Fruit fly (Drosophila melanogaster) whole organism, embryonic: Measurements from ENCODE around the gene CG13059.

Source experiments
- CG10654 ChIP-seq: fragments of 200-800 bp; sonication (Bioruptor generic); optimal IDR thresholded peaks from 2 replicates; lab custom pipeline; 2016; ENCODE audit warnings: missing biosample characterization, missing genetic modification characterization
- CG11093 ChIP-seq: fragments of 200-800 bp; sonication (Bioruptor generic); IDR thresholded peaks from 3 replicates; pipeline ENCODE4 v1.3.6; 2022; ENCODE audit warnings: missing biosample characterization, missing genetic modification characterization
- CG11398 ChIP-seq: fragments of 200-800 bp; sonication (Bioruptor generic); optimal IDR thresholded peaks from 2 replicates; lab custom pipeline; 2016; ENCODE audit warnings: missing biosample characterization, missing genetic modification characterization
- CG12155 ChIP-seq: fragments of 200-800 bp; sonication (Bioruptor generic); optimal IDR thresholded peaks from 3 replicates; lab custom pipeline; 2016; ENCODE audit warnings: missing biosample characterization, missing genetic modification characterization
- CG1233 ChIP-seq: fragments of 200-800 bp; sonication (Bioruptor generic); optimal IDR thresholded peaks from 4 replicates; lab custom pipeline; 2018; ENCODE audit warnings: missing biosample characterization, mild to moderate bottlenecking, missing genetic modification characterization
- CG12769 ChIP-seq: fragments of 200-800 bp; sonication (Bioruptor generic); optimal IDR thresholded peaks from 2 replicates; lab custom pipeline; 2019; ENCODE audit warnings: missing biosample characterization, mild to moderate bottlenecking, missing genetic modification characterization, moderate library complexity
- CG14965 ChIP-seq: fragments of 200-800 bp; sonication (Bioruptor generic); optimal IDR thresholded peaks from 2 replicates; lab custom pipeline; 2016; ENCODE audit warnings: missing biosample characterization, missing genetic modification characterization, borderline replicate concordance
- CG15479 ChIP-seq: fragments of 200-800 bp; sonication (Bioruptor generic); optimal IDR thresholded peaks from 3 replicates; lab custom pipeline; 2019; ENCODE audit warnings: missing biosample characterization, mild to moderate bottlenecking, missing genetic modification characterization, moderate library complexity
- CG1647 ChIP-seq: fragments of 200-800 bp; sonication (Bioruptor generic); optimal IDR thresholded peaks from 3 replicates; lab custom pipeline; 2016; ENCODE audit warnings: missing biosample characterization, missing genetic modification characterization
- CG18011 ChIP-seq: fragments of 200-800 bp; sonication (Bioruptor generic); optimal IDR thresholded peaks from 2 replicates; lab custom pipeline; 2017; ENCODE audit warnings: missing biosample characterization, missing genetic modification characterization, mild to moderate bottlenecking, moderate library complexity, missing genotype
- CG3281 ChIP-seq: fragments of 200-800 bp; sonication (Bioruptor generic); optimal IDR thresholded peaks from 3 replicates; lab custom pipeline; 2017; ENCODE audit warnings: missing biosample characterization, mild to moderate bottlenecking, missing genetic modification characterization
- CG43689 ChIP-seq: fragments of 200-800 bp; sonication (Bioruptor generic); IDR thresholded peaks from 2 replicates; pipeline ENCODE4 v1.3.6; 2022; ENCODE audit warnings: missing biosample characterization, missing genetic modification characterization
- CG4424 ChIP-seq: fragments of 200-800 bp; sonication (Bioruptor generic); optimal IDR thresholded peaks from 3 replicates; lab custom pipeline; 2016; ENCODE audit warnings: missing biosample characterization, missing genetic modification characterization
- CG6654 ChIP-seq: fragments of 200-800 bp; sonication (Bioruptor generic); optimal IDR thresholded peaks from 2 replicates; lab custom pipeline; 2017; ENCODE audit warnings: missing biosample characterization, mild to moderate bottlenecking, missing genetic modification characterization
- CG8281 ChIP-seq: fragments of 200-800 bp; sonication (Bioruptor generic); optimal IDR thresholded peaks from 2 replicates; lab custom pipeline; 2018; ENCODE audit warnings: missing biosample characterization, mild to moderate bottlenecking, missing genetic modification characterization, moderate library complexity
- CG8290 ChIP-seq, 3 experiments: fragments of 200-800 bp; sonication (Bioruptor generic); optimal IDR thresholded peaks; 2 replicates each; lab custom pipeline; 2016 to 2019; ENCODE audit warnings: missing biosample characterization in 3 of 3, missing genetic modification characterization in 3 of 3, mild to moderate bottlenecking in 2 of 3, moderate library complexity in 1 of 3
- CG8388 ChIP-seq: fragments of 200-800 bp; sonication (Bioruptor generic); optimal IDR thresholded peaks from 2 replicates; lab custom pipeline; 2019; ENCODE audit warnings: missing biosample characterization, mild to moderate bottlenecking, missing genetic modification characterization, moderate library complexity
- CHES-1-like ChIP-seq: fragments of 200-800 bp; sonication (Bioruptor generic); optimal IDR thresholded peaks from 2 replicates; lab custom pipeline; 2016; ENCODE audit warnings: missing biosample characterization, missing genetic modification characterization
- Fer3 ChIP-seq: fragments of 200-800 bp; sonication (Bioruptor generic); optimal IDR thresholded peaks from 2 replicates; lab custom pipeline; 2018; ENCODE audit warnings: missing biosample characterization, mild to moderate bottlenecking, missing genetic modification characterization, moderate library complexity
- H2.0 ChIP-seq: fragments of 200-800 bp; sonication (Bioruptor generic); IDR thresholded peaks from 2 replicates; pipeline ENCODE4 v1.3.6; 2022; ENCODE audit warnings: missing biosample characterization, missing genetic modification characterization
- HLHmδ ChIP-seq: fragments of 200-800 bp; sonication (Bioruptor generic); optimal IDR thresholded peaks from 2 replicates; lab custom pipeline; 2018; ENCODE audit warnings: missing biosample characterization, mild to moderate bottlenecking, missing genetic modification characterization, moderate library complexity
- Lpt ChIP-seq: fragments of >200 bp; optimal IDR thresholded peaks from 2 replicates; lab custom pipeline; 2018; ENCODE audit warnings: missing biosample characterization, missing genetic modification characterization
- MESR4 ChIP-seq: fragments of 200-800 bp; sonication (Bioruptor generic); optimal IDR thresholded peaks from 2 replicates; lab custom pipeline; 2018; ENCODE audit warnings: missing biosample characterization, mild to moderate bottlenecking, missing genetic modification characterization, moderate library complexity
- Med ChIP-seq: fragments of 200-800 bp; sonication (Bioruptor generic); peaks from one replicate; lab custom pipeline; 2016; ENCODE audit warnings: missing biosample characterization, missing genetic modification characterization, mild to moderate bottlenecking, inconsistent platforms, moderate library complexity
- Sox100B ChIP-seq: fragments of 200-800 bp; sonication (Bioruptor generic); optimal IDR thresholded peaks from 3 replicates; lab custom pipeline; 2018; ENCODE audit warnings: missing biosample characterization, mild to moderate bottlenecking, missing genetic modification characterization
- Sry-δ ChIP-seq: fragments of 200-800 bp; sonication (Bioruptor generic); optimal IDR thresholded peaks from 2 replicates; lab custom pipeline; 2016; ENCODE audit warnings: missing biosample characterization, missing genetic modification characterization
- Stat92E ChIP-seq, 3 experiments: fragments of >200 bp in 2 of 3; fragments of 200-800 bp in 1 of 3; sonication (Bioruptor generic) in 1 of 3; optimal IDR thresholded peaks; 2 replicates each; lab custom pipeline; 2017 to 2019; ENCODE audit warnings: missing biosample characterization in 3 of 3, missing genetic modification characterization in 3 of 3, mild to moderate bottlenecking in 1 of 3, moderate library complexity in 1 of 3
- al ChIP-seq: fragments of 200-800 bp; sonication (Bioruptor generic); IDR thresholded peaks from 2 replicates; pipeline ENCODE4 v1.3.6; 2022; ENCODE audit warnings: missing biosample characterization, missing genetic modification characterization
- amos ChIP-seq: fragments of 200-800 bp; sonication (Bioruptor generic); IDR thresholded peaks from 2 replicates; pipeline ENCODE4 v1.3.6; 2022; ENCODE audit warnings: missing biosample characterization, missing genetic modification characterization; ENCODE audit not compliant: partially characterized antibody
- ase ChIP-seq: fragments of 200-800 bp; sonication (Bioruptor generic); IDR thresholded peaks from 3 replicates; pipeline ENCODE4 v1.3.6; 2022; ENCODE audit warnings: missing biosample characterization, missing genetic modification characterization
- az2 ChIP-seq: fragments of 200-800 bp; sonication (Bioruptor generic); optimal IDR thresholded peaks from 3 replicates; lab custom pipeline; 2016; ENCODE audit warnings: missing biosample characterization, missing genetic modification characterization
- br ChIP-seq: fragments of >200 bp; optimal IDR thresholded peaks from 2 replicates; lab custom pipeline; 2017
- bsh ChIP-seq, 2 experiments: fragments of 200-800 bp; sonication (Bioruptor generic); optimal IDR thresholded peaks; 2 replicates each; lab custom pipeline; 2017 to 2018; ENCODE audit warnings: mild to moderate bottlenecking in 2 of 2, missing biosample characterization in 2 of 2, missing genetic modification characterization in 2 of 2, moderate library complexity in 1 of 2
- dan ChIP-seq: fragments of 200-800 bp; sonication (Bioruptor generic); IDR thresholded peaks from 2 replicates; pipeline ENCODE4 v1.3.6; 2022; ENCODE audit warnings: missing biosample characterization, missing genetic modification characterization
- dm ChIP-seq: fragments of 200-800 bp; sonication (Bioruptor generic); optimal IDR thresholded peaks from 3 replicates; lab custom pipeline; 2016; ENCODE audit warnings: missing biosample characterization, missing genetic modification characterization
- ewg ChIP-seq: fragments of 200-800 bp; sonication (Bioruptor generic); optimal IDR thresholded peaks from 3 replicates; lab custom pipeline; 2017; ENCODE audit warnings: mild to moderate bottlenecking, missing biosample characterization, missing genetic modification reagents, missing genetic modification characterization
- oc ChIP-seq: fragments of 200-800 bp; sonication (Bioruptor generic); optimal IDR thresholded peaks from 2 replicates; lab custom pipeline; 2018; ENCODE audit warnings: missing biosample characterization, mild to moderate bottlenecking, missing genetic modification characterization, moderate library complexity
- pnt ChIP-seq: fragments of 200-800 bp; sonication (Bioruptor generic); optimal IDR thresholded peaks from 3 replicates; lab custom pipeline; 2016; ENCODE audit warnings: missing biosample characterization, missing genetic modification characterization
- pum ChIP-seq: fragments of 200-800 bp; sonication (Bioruptor generic); optimal IDR thresholded peaks from 2 replicates; lab custom pipeline; 2016; ENCODE audit warnings: missing biosample characterization, missing genetic modification characterization
- schlank ChIP-seq: fragments of 200-800 bp; sonication (Bioruptor generic); optimal IDR thresholded peaks from 2 replicates; lab custom pipeline; 2018; ENCODE audit warnings: missing biosample characterization, mild to moderate bottlenecking, missing genetic modification characterization
- scrt ChIP-seq: fragments of 200-800 bp; sonication (Bioruptor generic); optimal IDR thresholded peaks from 2 replicates; lab custom pipeline; 2018; ENCODE audit warnings: missing biosample characterization, mild to moderate bottlenecking, missing genetic modification characterization, moderate library complexity
- sens ChIP-seq: fragments of 200-800 bp; sonication (Bioruptor generic); peaks from one replicate; lab custom pipeline; 2016; ENCODE audit warnings: missing biosample characterization, missing genetic modification characterization
- shn ChIP-seq: fragments of 200-800 bp; sonication (Bioruptor generic); optimal IDR thresholded peaks from 3 replicates; lab custom pipeline; 2016; ENCODE audit warnings: missing biosample characterization, missing genetic modification characterization
- sim ChIP-seq: fragments of 200-800 bp; sonication (Bioruptor generic); IDR thresholded peaks from 2 replicates; pipeline ENCODE4 v1.3.6; 2022; ENCODE audit warnings: missing biosample characterization, missing genetic modification characterization
- sob ChIP-seq: fragments of 200-800 bp; sonication (Bioruptor generic); IDR thresholded peaks from 2 replicates; pipeline ENCODE4 v1.3.6; 2022; ENCODE audit warnings: missing biosample characterization, missing genetic modification characterization
- ssp ChIP-seq: fragments of 200-800 bp; sonication (Bioruptor generic); IDR thresholded peaks from 2 replicates; pipeline ENCODE4 v1.3.6; 2022; ENCODE audit warnings: missing biosample characterization, missing genetic modification characterization
- tll ChIP-seq, 2 experiments: fragments of 200-800 bp in 1 of 2; fragments of >200 bp in 1 of 2; sonication (Bioruptor generic) in 1 of 2; optimal IDR thresholded peaks; 2 replicates each; lab custom pipeline; 2017 to 2019; ENCODE audit warnings: missing biosample characterization in 2 of 2, missing genetic modification characterization in 2 of 2, mild to moderate bottlenecking in 1 of 2, moderate library complexity in 1 of 2
- twi ChIP-seq: fragments of 200-800 bp; optimal IDR thresholded peaks from 2 replicates; lab custom pipeline; 2019; ENCODE audit warnings: missing biosample characterization, mild to moderate bottlenecking, missing genetic modification characterization, moderate library complexity
- vvl ChIP-seq: fragments of 200-800 bp; sonication (Bioruptor generic); IDR thresholded peaks from 2 replicates; pipeline ENCODE4 v1.3.6; 2022; ENCODE audit warnings: missing biosample characterization, missing genetic modification characterization
- z ChIP-seq: fragments of 200-800 bp; sonication (Bioruptor generic); IDR thresholded peaks from 3 replicates; pipeline ENCODE4 v1.3.6; 2022; ENCODE audit warnings: missing biosample characterization, missing genetic modification characterization

Gene CG13059

DNA sequence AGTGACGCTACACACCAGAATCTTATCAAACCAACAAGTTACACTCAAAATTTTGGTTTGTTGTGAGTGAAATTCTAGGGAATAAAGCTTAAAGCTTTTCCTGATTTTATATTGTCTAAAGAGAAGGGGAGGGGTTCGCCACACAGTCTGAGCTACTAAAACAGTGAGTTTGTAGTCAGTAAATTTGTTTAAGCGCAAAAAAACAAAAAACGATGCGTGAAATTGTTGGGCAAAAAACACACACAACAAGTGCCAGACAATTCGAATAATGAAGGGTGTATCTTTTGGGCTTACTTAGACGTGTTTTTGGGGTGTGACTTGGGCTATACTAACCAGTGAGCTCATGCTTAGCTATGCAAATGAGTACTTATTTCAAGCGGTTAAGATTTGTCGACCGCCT lies 36.3 kb downstream of the CG13059 start (continued):
- TF ChIP-seq CHES-1-like (GFP tag; lab: Kevin White, UChicago) (no peak), CG15479 (GFP tag; lab: Kevin White, UChicago) (no peak), tll (GFP tag; optimal IDR thresholded peaks at IDR 0.05; lab: Kevin White, UChicago) (no peak), CG1233 (GFP tag; lab: Kevin White, UChicago) (no peak), CG14965 (GFP tag; lab: Kevin White, UChicago) (no peak), Stat92E (GFP tag; optimal IDR thresholded peaks at IDR 0.05; lab: Kevin White, UChicago) (no peak), pnt (GFP tag; lab: Kevin White, UChicago) (no peak), dm (GFP tag; lab: Kevin White, UChicago) (no peak), br (lab: Kevin White, UChicago) (no peak), Fer3 (no peak), Lpt (GFP tag; lab: Kevin White, UChicago) (no peak), CG12155 (GFP tag; lab: Kevin White, UChicago) (no peak), ssp (GFP tag; lab: Robert Waterston, UW) (no peak), amos (GFP tag; lab: Robert Waterston, UW) (peak; percentile 31; the same call in 1 of the 2 replicates), CG8388 (no peak), schlank (no peak), oc (tag; lab: Kevin White, UChicago) (no peak), bsh (GFP tag; optimal IDR thresholded peaks at IDR 0.05; lab: Kevin White, UChicago) (no peak), sim (no peak), sob (no peak), H2.0 (GFP tag; lab: Robert Waterston, UW) (no peak), CG18011 (no peak), ewg (GFP tag; lab: Kevin White, UChicago) (no peak), CG10654 (GFP tag; lab: Kevin White, UChicago) (no peak), scrt (GFP tag; lab: Kevin White, UChicago) (no peak), az2 (GFP tag; lab: Kevin White, UChicago) (no peak), Med (GFP tag; lab: Kevin White, UChicago) (peak; percentile 53), ase (GFP tag; lab: Robert Waterston, UW) (no peak), CG1647 (GFP tag; lab: Kevin White, UChicago) (no peak), pum (no peak), HLHmδ (no peak), MESR4 (GFP tag; lab: Kevin White, UChicago) (no peak), CG12769 (peak; percentile 18), CG8281 (tag; lab: Kevin White, UChicago) (no peak), CG8290 (GFP tag; optimal IDR thresholded peaks at IDR 0.05; lab: Kevin White, UChicago) (no peak), CG8290 (tag; optimal IDR thresholded peaks at IDR 0.05; lab: Kevin White, UChicago) (peak in 1 of 2 experiments; percentile 7), twi (no peak), Sox100B (GFP tag; lab: Kevin White, UChicago) (no peak), CG11398 (no peak), sens (GFP tag; lab: Kevin White, UChicago) (peak; percentile 56), CG11093 (GFP tag; lab: Robert Waterston, UW) (no peak), CG3281 (GFP tag; lab: Kevin White, UChicago) (peak; percentile 2), al (no peak), shn (GFP tag; lab: Kevin White, UChicago) (no peak), dan (GFP tag; lab: Robert Waterston, UW) (no peak), z (peak; percentile 88; the same call in 2 of the 3 replicates), Sry-δ (GFP tag; lab: Kevin White, UChicago) (no peak), CG43689 (GFP tag; lab: Robert Waterston, UW) (no peak), CG4424 (GFP tag; lab: Kevin White, UChicago) (no peak), CG6654 (no peak), vvl (no peak)
